Worm (Caenorhabditis elegans) whole organism, L3 larva: ENCODE data around the gene C16D9.1.

Experiments used
- aly-2 ChIP-seq: fragments of 150-350 bp; optimal IDR thresholded peaks from 2 replicates; lab custom pipeline; 2014; ENCODE audit warnings: missing biosample characterization, missing genetic modification characterization
- ceh-82 ChIP-seq: fragments of 150-350 bp; optimal IDR thresholded peaks from 2 replicates; lab custom pipeline; 2014; ENCODE audit warnings: missing biosample characterization, missing genetic modification characterization
- elt-2 ChIP-seq: sonication (generic microtip); optimal IDR thresholded peaks from 2 replicates; lab custom pipeline; 2016; ENCODE audit warnings: missing genetic modification reagents, mild to moderate bottlenecking, missing genetic modification characterization, missing compliant biosample characterization
- fos-1 ChIP-seq: fragments of 150-350 bp; optimal IDR thresholded peaks from 2 replicates; lab custom pipeline; 2014; ENCODE audit warnings: missing biosample characterization, missing genetic modification characterization
- hmg-11 ChIP-seq: sonication (generic microtip); optimal IDR thresholded peaks from 2 replicates; lab custom pipeline; 2016; ENCODE audit warnings: missing genetic modification characterization, missing compliant biosample characterization
- nhr-77 ChIP-seq: fragments of 150-350 bp; optimal IDR thresholded peaks from 2 replicates; lab custom pipeline; 2014; ENCODE audit warnings: missing biosample characterization, missing genetic modification characterization
- unc-39 ChIP-seq: sonication (generic microtip); optimal IDR thresholded peaks from 4 replicates; lab custom pipeline; 2017; ENCODE audit warnings: missing biosample characterization, missing genetic modification characterization
- zag-1 ChIP-seq: fragments of 150-350 bp; optimal IDR thresholded peaks from 2 replicates; lab custom pipeline; 2014; ENCODE audit warnings: missing biosample characterization, missing genetic modification characterization

ce11 chrV:8224634-8225033 lies 34.5 kb upstream of the C16D9.1 start, which contains the start of gene pax-1:
- TF ChIP-seq fos-1 (tag; lab: Kevin White, UChicago), result no peak
- TF ChIP-seq nhr-77 (tag; lab: Kevin White, UChicago), result no peak
- no peak for TF ChIP-seq aly-2 (tag; lab: Kevin White, UChicago)
- no peak for TF ChIP-seq hmg-11 (tag; lab: Kevin White, UChicago)
- no peak for TF ChIP-seq zag-1 (tag; lab: Kevin White, UChicago)
- TF ChIP-seq unc-39, result no peak
- TF ChIP-seq ceh-82, result no peak
- no peak for TF ChIP-seq elt-2 (tag; lab: Kevin White, UChicago)
